Fruit fly (Drosophila melanogaster) whole organism, wandering third instar larva: ENCODE measurements around the gene Prosbeta4R2.
A peak's percentile ranks its signal among the peaks of the same experiment; 100 is the strongest.

ENCODE experiments used
- Abd-B ChIP-seq: fragments of >200 bp; optimal IDR thresholded peaks from 2 replicates; lab custom pipeline; 2017; ENCODE audit warnings: missing biosample characterization, missing genetic modification characterization
- CG32264 ChIP-seq: fragments of 200-800 bp; sonication (Bioruptor generic); optimal IDR thresholded peaks from 2 replicates; lab custom pipeline; 2016; ENCODE audit warnings: missing biosample characterization, missing genetic modification characterization
- Dfd ChIP-seq: fragments of >200 bp; optimal IDR thresholded peaks from 2 replicates; lab custom pipeline; 2017; ENCODE audit warnings: missing biosample characterization, missing genetic modification characterization
- Dif ChIP-seq: fragments of 200-275, 200-300 bp; sonication (Bioruptor generic); optimal IDR thresholded peaks from 2 replicates; lab custom pipeline; 2018; ENCODE audit warnings: missing biosample characterization, missing genetic modification characterization; ENCODE audit not compliant: partially characterized antibody
- Hnf4 ChIP-seq: fragments of 200-800 bp; sonication (Bioruptor generic); optimal IDR thresholded peaks from 2 replicates; lab custom pipeline; 2016; ENCODE audit warnings: missing biosample characterization, mild to moderate bottlenecking, missing genetic modification characterization
- Hr83 ChIP-seq: fragments of 200-300 bp; sonication (Bioruptor generic); optimal IDR thresholded peaks from 2 replicates; lab custom pipeline; 2016; ENCODE audit warnings: missing biosample characterization, mild to moderate bottlenecking, missing genetic modification characterization, moderate library complexity; ENCODE audit not compliant: poor library complexity, severe bottlenecking
- Jra ChIP-seq: sonication (Bioruptor generic); optimal IDR thresholded peaks from 2 replicates; lab custom pipeline; 2016; ENCODE audit warnings: missing biosample characterization, missing genetic modification characterization
- Mio ChIP-seq: sonication (Bioruptor generic); optimal IDR thresholded peaks from 2 replicates; lab custom pipeline; 2016; ENCODE audit warnings: missing biosample characterization, missing genetic modification characterization
- Myc ChIP-seq: fragments of >200 bp; optimal IDR thresholded peaks from 2 replicates; lab custom pipeline; 2017
- N ChIP-seq: fragments of >200 bp; optimal IDR thresholded peaks from 2 replicates; lab custom pipeline; 2018; ENCODE audit warnings: missing biosample characterization, missing external identifiers, missing genetic modification characterization
- OdsH ChIP-seq: fragments of 200-800 bp; sonication (Bioruptor generic); optimal IDR thresholded peaks from 2 replicates; lab custom pipeline; 2016; ENCODE audit warnings: missing biosample characterization, mild to moderate bottlenecking, missing genetic modification characterization
- Rel ChIP-seq, 2 experiments: fragments of 200-800 bp; sonication (Bioruptor generic) in 1 of 2; optimal IDR thresholded peaks; 2 replicates in 1 of 2; 3 replicates in 1 of 2; lab custom pipeline; 2016 to 2019; ENCODE audit warnings: mild to moderate bottlenecking in 2 of 2, missing biosample characterization in 2 of 2, missing genetic modification characterization in 2 of 2, moderate library complexity in 1 of 2
- Sp1 ChIP-seq: fragments of 200-800 bp; sonication (Bioruptor generic); optimal IDR thresholded peaks from 3 replicates; lab custom pipeline; 2019; ENCODE audit warnings: missing biosample characterization, mild to moderate bottlenecking, missing genetic modification characterization, moderate library complexity
- Vsx2 ChIP-seq: fragments of 200-300, 225-300 bp; sonication (Bioruptor generic); optimal IDR thresholded peaks from 2 replicates; lab custom pipeline; 2018; ENCODE audit warnings: missing biosample characterization, missing genetic modification characterization; ENCODE audit not compliant: partially characterized antibody
- br ChIP-seq: fragments of 200-800 bp; sonication (Bioruptor generic); optimal IDR thresholded peaks from 2 replicates; lab custom pipeline; 2016; ENCODE audit warnings: missing biosample characterization, missing genetic modification characterization
- brk ChIP-seq: fragments of 200-800 bp; sonication (Bioruptor generic); optimal IDR thresholded peaks from 2 replicates; lab custom pipeline; 2016; ENCODE audit warnings: missing biosample characterization, mild to moderate bottlenecking, missing genetic modification characterization
- dl ChIP-seq, 2 experiments: fragments of 175-275, 200-275 bp in 1 of 2; fragments of 200-275 bp in 1 of 2; sonication (Bioruptor generic); optimal IDR thresholded peaks; lab custom pipeline; 2018; ENCODE audit warnings: mild to moderate bottlenecking in 2 of 2, missing biosample characterization in 2 of 2, missing genetic modification characterization in 2 of 2, moderate library complexity in 2 of 2; ENCODE audit not compliant: partially characterized antibody in 2 of 2, insufficient read depth in 1 of 2
- dmrt93B ChIP-seq: fragments of 200-800 bp; sonication (Bioruptor generic); optimal IDR thresholded peaks from 2 replicates; lab custom pipeline; 2018; ENCODE audit warnings: missing biosample characterization, mild to moderate bottlenecking, missing genetic modification characterization
- dsf ChIP-seq: sonication (Bioruptor generic); optimal IDR thresholded peaks from 2 replicates; lab custom pipeline; 2016; ENCODE audit warnings: missing biosample characterization, missing genetic modification characterization, borderline replicate concordance
- foxo ChIP-seq, 2 experiments: fragments of 200-800 bp; sonication (Bioruptor generic); optimal IDR thresholded peaks; 2 replicates in 1 of 2; 3 replicates in 1 of 2; lab custom pipeline; 2016 to 2017; ENCODE audit warnings: missing biosample characterization in 2 of 2, missing genetic modification characterization in 2 of 2
- fru ChIP-seq: fragments of 200-800 bp; sonication (Bioruptor generic); optimal IDR thresholded peaks from 3 replicates; lab custom pipeline; 2016; ENCODE audit warnings: missing biosample characterization, mild to moderate bottlenecking, missing genetic modification characterization
- h ChIP-seq: fragments of 200-800 bp; sonication (Bioruptor generic); optimal IDR thresholded peaks from 3 replicates; lab custom pipeline; 2016; ENCODE audit warnings: missing biosample characterization, mild to moderate bottlenecking, missing genetic modification characterization
- rgr ChIP-seq: fragments of 200-800 bp; sonication (Bioruptor generic); optimal IDR thresholded peaks from 3 replicates; lab custom pipeline; 2016; ENCODE audit warnings: missing biosample characterization, mild to moderate bottlenecking, missing genetic modification characterization
- sage ChIP-seq: fragments of 200-800 bp; sonication (Bioruptor generic); optimal IDR thresholded peaks from 2 replicates; lab custom pipeline; 2016; ENCODE audit warnings: missing biosample characterization, mild to moderate bottlenecking, missing genetic modification characterization
- sv ChIP-seq: fragments of 200-800 bp; sonication (Bioruptor generic); optimal IDR thresholded peaks from 3 replicates; lab custom pipeline; 2016; ENCODE audit warnings: missing biosample characterization, missing genetic modification characterization
- tai ChIP-seq: sonication (Bioruptor generic); optimal IDR thresholded peaks from 2 replicates; lab custom pipeline; 2016; ENCODE audit warnings: missing biosample characterization, missing genetic modification characterization
- usp ChIP-seq: fragments of >200 bp; optimal IDR thresholded peaks from 2 replicates; lab custom pipeline; 2017; ENCODE audit warnings: missing biosample characterization, missing genetic modification characterization

Gene Prosbeta4R2

DNA sequence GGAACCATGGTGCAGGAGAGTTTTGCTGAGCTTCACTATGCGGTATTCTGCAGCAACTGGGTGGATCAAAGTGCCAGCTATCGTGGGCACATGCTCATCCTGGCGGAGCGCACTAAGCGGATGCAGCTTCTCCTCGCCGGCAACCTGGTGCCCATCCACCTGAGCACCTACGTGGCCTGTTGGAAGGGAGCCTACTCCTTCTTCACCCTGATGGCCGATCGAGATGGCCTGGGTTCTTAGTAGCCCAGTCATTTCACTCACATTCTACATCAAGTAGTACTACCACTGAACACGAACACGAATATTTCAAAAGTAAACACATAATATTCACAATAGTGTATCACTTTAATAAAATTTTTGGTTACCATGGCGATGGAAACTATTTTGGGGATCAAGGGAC lies at the start of gene Prosbeta4R2:
Prosbeta4R2 (plus strand) TSS at position 301 of the 400 bp plus-strand sequence.
- no peak for TF ChIP-seq fru

DNA sequence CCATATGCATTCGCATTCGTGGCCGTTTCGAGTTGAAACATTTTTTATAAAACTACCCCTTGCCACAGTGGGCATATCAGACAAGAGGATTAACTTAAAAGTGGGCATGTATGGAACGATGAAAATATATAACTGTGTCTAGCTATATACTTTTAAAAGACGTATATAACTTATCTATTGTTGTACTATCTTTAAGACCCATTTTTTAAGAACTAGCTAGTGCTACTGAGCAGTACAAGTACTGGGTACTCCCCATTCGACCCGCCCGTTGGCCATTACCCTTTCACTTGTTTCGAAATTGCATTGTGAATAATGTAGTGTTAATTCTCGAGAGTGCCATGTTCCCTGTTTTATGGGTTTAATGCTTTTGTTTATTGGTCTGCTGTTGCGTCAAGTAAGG lies 48.5 kb upstream of the Prosbeta4R2 start:
- TF ChIP-seq fru (peak; percentile 8), Myc (no peak), foxo (GFP tag; optimal IDR thresholded peaks at IDR 0.05; lab: Kevin White, UChicago) (peak in 1 of 2 experiments; percentile 12)

DNA sequence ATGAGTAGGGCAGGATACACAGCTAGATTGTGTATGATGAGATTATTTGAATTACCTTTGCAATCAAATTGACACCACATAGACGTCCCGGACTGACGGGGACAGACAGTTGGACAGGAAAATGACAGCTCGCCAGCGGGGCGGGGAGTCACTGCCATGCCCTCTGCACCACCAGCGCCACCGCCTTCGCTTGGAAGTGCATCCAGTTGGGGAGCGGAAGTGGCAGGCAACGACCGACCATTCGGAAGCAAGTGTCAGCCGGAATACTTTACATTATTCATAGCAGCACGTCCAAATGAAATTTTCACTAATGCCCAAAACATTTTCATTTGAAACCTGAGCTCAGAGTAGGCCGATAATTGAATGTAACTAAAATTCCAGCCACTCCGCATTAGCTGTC lies 45.5 kb upstream of the Prosbeta4R2 start, which contains the start of gene CG15395:
CG15395 (plus strand) TSS at position 301 of the 400 bp plus-strand sequence.
- TF ChIP-seq Sp1 (GFP tag; lab: Kevin White, UChicago): no peak
- TF ChIP-seq dsf (GFP tag; lab: Kevin White, UChicago): no peak
- no peak for TF ChIP-seq dmrt93B (GFP tag; lab: Kevin White, UChicago)
- no peak for TF ChIP-seq sage (GFP tag; lab: Kevin White, UChicago)
- no peak for TF ChIP-seq h
- no peak for TF ChIP-seq Dif
- TF ChIP-seq sv (GFP tag; lab: Kevin White, UChicago): no peak
- no peak for TF ChIP-seq br
- no peak for TF ChIP-seq foxo (GFP tag; optimal IDR thresholded peaks at IDR 0.05; lab: Kevin White, UChicago)
- TF ChIP-seq Mio (GFP tag; lab: Kevin White, UChicago): no peak
- TF ChIP-seq Myc: no peak
- no peak for TF ChIP-seq rgr (GFP tag; lab: Kevin White, UChicago)
- TF ChIP-seq CG32264: no peak
- TF ChIP-seq Hr83 (GFP tag; lab: Kevin White, UChicago): no peak
- no peak for TF ChIP-seq Rel (GFP tag; optimal IDR thresholded peaks at IDR 0.05; lab: Kevin White, UChicago)
- TF ChIP-seq Rel (tag; optimal IDR thresholded peaks at IDR 0.05; lab: Kevin White, UChicago): no peak

DNA sequence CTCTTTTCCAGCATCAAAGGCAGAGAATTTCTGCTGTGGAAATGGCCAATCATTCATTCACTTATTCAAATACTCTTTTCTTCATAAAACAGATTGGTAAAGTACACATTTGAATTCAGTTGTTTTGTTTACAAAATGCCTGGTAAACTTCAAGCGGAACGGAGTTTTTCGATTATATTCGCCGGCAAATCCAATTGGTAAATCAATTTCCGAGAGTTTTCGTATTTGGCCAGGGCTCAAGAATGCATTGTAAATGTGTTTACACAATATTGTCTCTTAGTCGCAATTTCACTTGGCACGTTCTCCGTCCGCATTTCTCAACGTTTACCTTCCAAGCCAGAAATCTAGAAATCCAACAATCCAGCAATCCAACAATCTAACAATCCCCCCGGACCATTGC lies 35.3 kb upstream of the Prosbeta4R2 start, which contains the start of gene CG43403:
CG43403 (plus strand) TSS at position 301 of the 400 bp plus-strand sequence.
- TF ChIP-seq dl (GFP tag; optimal IDR thresholded peaks at IDR 0.05; lab: Kevin White, UChicago; ENCODE audit: insufficient read depth in 1 of 2, partially characterized antibody in 2 of 2): no peak
- no peak for TF ChIP-seq brk (GFP tag; lab: Kevin White, UChicago)
- TF ChIP-seq OdsH (GFP tag; lab: Kevin White, UChicago): no peak
- TF ChIP-seq Dif: no peak
- TF ChIP-seq Dfd (GFP tag; lab: Kevin White, UChicago): no peak
- no peak for TF ChIP-seq N (GFP tag; lab: Kevin White, UChicago)
- TF ChIP-seq usp (GFP tag; lab: Kevin White, UChicago): no peak
- no peak for TF ChIP-seq Myc
- TF ChIP-seq Hnf4 (GFP tag; lab: Kevin White, UChicago): no peak
- no peak for TF ChIP-seq tai (GFP tag; lab: Kevin White, UChicago)
- no peak for TF ChIP-seq Jra (GFP tag; lab: Kevin White, UChicago)
- no peak for TF ChIP-seq Vsx2
- no peak for TF ChIP-seq Abd-B (GFP tag; lab: Kevin White, UChicago)
- no peak for TF ChIP-seq Hr83 (GFP tag; lab: Kevin White, UChicago)
- TF ChIP-seq br: no peak
- TF ChIP-seq dsf (GFP tag; lab: Kevin White, UChicago): no peak
- TF ChIP-seq, all 38 proteins: peak for 0

DNA sequence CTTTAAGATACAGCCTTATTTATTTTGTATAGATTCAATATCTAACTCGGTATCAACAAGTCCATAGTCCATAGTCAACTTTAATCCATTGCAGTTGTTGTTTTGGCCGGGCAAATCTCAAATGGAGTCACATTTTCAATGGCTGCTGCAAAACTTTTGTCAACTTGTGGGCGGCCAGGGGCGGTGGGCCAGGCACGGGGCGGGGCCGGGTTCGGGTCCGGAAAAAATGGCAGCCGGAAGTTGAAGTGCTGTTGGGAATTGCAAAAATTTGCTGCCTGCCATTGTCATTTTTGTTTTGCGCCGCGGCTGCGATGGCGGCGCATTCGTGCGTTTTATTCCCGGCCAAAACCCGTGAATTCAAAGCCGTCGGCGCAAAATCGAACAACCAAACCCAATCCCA lies 31.2 kb upstream of the Prosbeta4R2 start:
- TF ChIP-seq Abd-B (GFP tag; lab: Kevin White, UChicago): no peak
- TF ChIP-seq Dfd (GFP tag; lab: Kevin White, UChicago): peak; percentile 99

DNA sequence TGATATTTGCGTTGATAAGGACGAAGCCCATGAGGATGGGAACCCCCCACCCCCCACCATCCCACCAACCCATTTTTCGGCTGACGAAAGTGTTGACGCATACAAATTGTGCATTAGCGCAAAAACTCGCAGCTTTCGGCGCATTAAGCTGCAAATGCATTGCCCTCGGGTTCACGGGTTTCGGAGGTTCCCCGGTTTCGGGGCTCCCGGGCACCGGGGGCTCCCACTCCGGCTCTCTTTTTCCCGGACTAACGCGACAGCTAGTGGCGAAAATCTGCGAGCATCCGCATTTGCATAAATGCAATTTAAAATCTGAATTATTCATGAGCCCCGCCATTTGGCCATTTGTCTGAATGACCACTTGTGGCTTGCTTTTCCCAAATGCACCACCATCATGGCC lies 27.7 kb upstream of the Prosbeta4R2 start:
- TF ChIP-seq Rel (GFP tag; optimal IDR thresholded peaks at IDR 0.05; lab: Kevin White, UChicago): no peak
- TF ChIP-seq Rel (tag; optimal IDR thresholded peaks at IDR 0.05; lab: Kevin White, UChicago): no peak
- TF ChIP-seq Dfd (GFP tag; lab: Kevin White, UChicago): peak; percentile 91

DNA sequence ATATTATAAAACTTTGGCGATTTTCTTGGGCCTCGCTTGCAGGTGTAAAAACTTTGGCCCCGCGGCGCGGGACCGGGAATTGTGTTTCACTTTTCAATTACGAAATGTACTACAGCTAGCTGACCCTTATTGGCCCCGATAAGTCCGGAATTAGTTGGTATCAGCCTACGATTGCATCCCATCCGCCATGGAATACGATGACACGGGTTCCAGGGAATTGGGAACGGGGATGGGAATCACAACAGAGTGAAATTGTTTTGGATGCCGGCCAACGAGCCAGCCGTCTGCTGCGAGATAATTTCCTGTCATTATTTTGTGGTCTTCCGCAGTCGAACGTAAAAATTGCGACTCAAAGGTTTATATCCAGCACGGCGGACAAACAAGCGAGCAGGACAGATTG lies 26.4 kb upstream of the Prosbeta4R2 start:
- no peak for TF ChIP-seq Sp1 (GFP tag; lab: Kevin White, UChicago)
- TF ChIP-seq, all 38 proteins: peak for 0
